Worm (Caenorhabditis elegans): ENCODE measurements around the gene hsp-6.

DNA sequence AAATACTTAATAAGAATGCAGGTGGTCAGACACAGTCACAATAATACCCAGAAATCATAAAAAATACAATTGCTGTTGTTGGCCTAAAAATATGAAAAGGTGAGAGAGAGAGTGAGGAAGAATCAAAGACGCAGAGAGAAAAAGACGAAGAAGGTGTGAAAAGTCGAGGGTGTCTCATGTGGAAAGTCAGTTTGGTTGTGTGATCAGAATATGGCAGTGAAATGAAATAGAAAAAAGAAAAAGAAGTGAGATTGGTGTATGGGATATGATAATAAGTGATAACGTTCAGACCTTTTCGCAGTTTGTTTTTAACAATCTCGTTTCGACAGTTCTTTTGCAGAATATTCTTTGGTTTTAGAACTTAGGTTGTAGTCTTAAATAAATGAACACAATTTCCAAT lies 19.7 kb downstream of the hsp-6 start:
- TF ChIP-seq ceh-82 (tag; optimal IDR thresholded peaks at IDR 0.05) (no peak), tlp-1 (tag; optimal IDR thresholded peaks at IDR 0.05) (no peak), nhr-20 (tag; optimal IDR thresholded peaks at IDR 0.05) (peak; percentile 23), Y116A8C.19 (tag; optimal IDR thresholded peaks at IDR 0.05; ENCODE audit: borderline replicate concordance) (no peak), lsy-2 (tag; optimal IDR thresholded peaks at IDR 0.05) (no peak), pag-3 (tag; optimal IDR thresholded peaks at IDR 0.05; ENCODE audit: borderline replicate concordance, insufficient read depth) (no peak), swsn-7 (tag; optimal IDR thresholded peaks at IDR 0.05) (no peak), fkh-10 (GFP tag; optimal IDR thresholded peaks at IDR 0.05) (no peak), ets-5 (GFP tag; IDR thresholded peaks at IDR 0.05) (no peak), elt-3 (tag; optimal IDR thresholded peaks at IDR 0.05) (peak in 1 of 6 experiments; percentile 30), nhr-12 (tag; optimal IDR thresholded peaks at IDR 0.05) (no peak)

All from whole organism, L1 larva.